Worm (Caenorhabditis elegans) whole organism, late embryonic: ENCODE data around the gene H41C03.2.

Experiments
- ceh-34 ChIP-seq: sonication (generic microtip); optimal IDR thresholded peaks from 2 replicates; lab custom pipeline; 2016; ENCODE audit warnings: mild to moderate bottlenecking, missing genetic modification characterization, missing compliant biosample characterization
- ceh-45 ChIP-seq: fragments of 200-800 bp; sonication (Bioruptor generic); IDR thresholded peaks from 2 replicates; pipeline ENCODE4 v1.3.6; 2022; ENCODE audit warnings: missing genetic modification reagents, missing genetic modification characterization, missing compliant biosample characterization
- elt-2 ChIP-seq: sonication (generic microtip); optimal IDR thresholded peaks from 2 replicates; lab custom pipeline; 2016; ENCODE audit warnings: missing genetic modification reagents, missing genetic modification characterization, missing compliant biosample characterization
- ets-4 ChIP-seq: sonication (generic microtip); optimal IDR thresholded peaks from 2 replicates; lab custom pipeline; 2016; ENCODE audit warnings: missing genetic modification characterization, missing compliant biosample characterization
- nhr-11 ChIP-seq: fragments of 150-350 bp; optimal IDR thresholded peaks from 2 replicates; lab custom pipeline; 2014; ENCODE audit warnings: missing biosample characterization, missing genetic modification characterization
- unc-55 ChIP-seq: sonication (generic microtip); optimal IDR thresholded peaks from 2 replicates; lab custom pipeline; 2017; ENCODE audit warnings: missing biosample characterization, missing genetic modification reagents, missing genetic modification characterization
- zip-5 ChIP-seq: sonication (generic microtip); optimal IDR thresholded peaks from 2 replicates; lab custom pipeline; 2016; ENCODE audit warnings: missing genetic modification characterization, missing compliant biosample characterization
- ztf-16 ChIP-seq: sonication (generic microtip); optimal IDR thresholded peaks from 2 replicates; lab custom pipeline; 2017; ENCODE audit warnings: missing genetic modification characterization, missing compliant biosample characterization

- TF ChIP-seq ceh-34 (tag; lab: Kevin White, UChicago) (no peak), zip-5 (no peak), nhr-11 (no peak), ets-4 (tag; lab: Kevin White, UChicago) (no peak), ztf-16 (tag; lab: Kevin White, UChicago) (no peak), ceh-45 (GFP tag; lab: Robert Waterston, UW) (no peak), elt-2 (tag; lab: Kevin White, UChicago) (no peak), unc-55 (GFP tag; lab: Kevin White, UChicago) (no peak)
Measured at ce11 chrII:5884252-5884651, 32.3 kb upstream of the H41C03.2 start, which contains the start of gene rfip-1.
